Worm (Caenorhabditis elegans): ENCODE results near the gene nhr-134.

nhr-134 gene

DNA sequence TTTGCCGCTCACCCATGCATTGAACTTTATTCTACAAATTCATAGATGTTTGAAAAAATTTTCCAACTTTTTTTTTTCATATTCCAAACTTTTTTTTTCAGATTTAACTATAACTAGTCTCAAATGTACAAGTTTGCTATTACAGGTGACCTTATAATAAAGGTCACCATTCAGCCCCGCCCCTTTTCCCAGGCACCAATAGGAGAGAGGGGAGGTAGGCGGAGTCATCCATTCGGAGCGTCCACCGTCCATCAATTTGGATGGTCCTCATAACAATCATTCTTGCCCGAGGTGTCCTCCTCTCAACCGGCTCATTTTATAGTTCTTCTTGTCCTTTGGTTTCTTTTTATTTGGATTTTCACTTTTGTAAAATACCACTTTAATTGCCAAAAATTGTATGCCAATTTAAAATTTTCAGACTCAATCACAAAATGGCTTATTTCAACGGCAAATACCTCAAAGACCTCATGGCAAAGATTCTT lies 43.1 kb upstream of the nhr-134 start, which contains the start of gene Y5H2B.3:
Gene Y5H2B.3 (plus strand): TSS at position 432 of the 482 bp plus-strand sequence.
- TF ChIP-seq daf-8 (GFP tag; IDR thresholded peaks at IDR 0.05) (no peak), vab-7 (GFP tag; IDR thresholded peaks at IDR 0.05) (no peak), set-16 (GFP tag; IDR thresholded peaks at IDR 0.05) (no peak), ctbp-1 (GFP tag; IDR thresholded peaks at IDR 0.05) (no peak), unc-62 (GFP tag; optimal IDR thresholded peaks at IDR 0.05 in 1 of 2) (no peak), unc-62 (tag; optimal IDR thresholded peaks at IDR 0.05) (no peak), nhr-11 (tag; optimal IDR thresholded peaks at IDR 0.05) (no peak), unc-130 (GFP tag; optimal IDR thresholded peaks at IDR 0.05) (no peak), dpl-1 (GFP tag; optimal IDR thresholded peaks at IDR 0.05) (no peak), zag-1 (tag; optimal IDR thresholded peaks at IDR 0.05) (no peak), egl-27 (tag; optimal IDR thresholded peaks at IDR 0.05) (no peak), hif-1 (tag; optimal IDR thresholded peaks at IDR 0.05) (no peak), tra-1 (GFP tag; IDR thresholded peaks at IDR 0.05) (no peak), nhr-76 (tag; optimal IDR thresholded peaks at IDR 0.05) (no peak), ztf-11 (tag; optimal IDR thresholded peaks at IDR 0.05) (no peak)

DNA sequence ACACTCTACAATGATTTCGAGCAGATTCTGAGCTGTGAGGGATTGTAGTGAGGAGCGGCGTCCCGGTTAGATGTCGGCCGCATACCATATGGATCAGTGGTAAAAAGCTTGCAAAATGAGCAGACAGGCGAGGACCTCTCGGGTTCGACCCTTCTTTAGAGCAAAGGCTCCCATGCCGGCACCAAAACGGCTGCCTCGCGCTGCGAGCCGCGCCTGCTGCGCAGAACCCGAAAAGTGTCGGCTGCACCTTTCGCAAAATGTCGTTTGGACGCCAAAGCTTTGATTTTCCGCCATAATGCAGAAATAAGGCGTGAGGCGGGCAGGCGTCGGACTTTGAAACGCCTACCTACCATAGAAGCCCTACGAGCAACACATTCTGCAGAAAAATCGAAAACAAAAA lies 40.6 kb upstream of the nhr-134 start:
- TF ChIP-seq set-16 (GFP tag; IDR thresholded peaks at IDR 0.05) (peak; percentile 91), skn-1 (tag; optimal IDR thresholded peaks at IDR 0.05) (no peak), F10B5.3 (tag; optimal IDR thresholded peaks at IDR 0.05) (no peak), Y48G9A.11 (GFP tag; IDR thresholded peaks at IDR 0.05) (peak; percentile 71; the same call in 1 of the 2 replicates), D1046.2 (GFP tag; IDR thresholded peaks at IDR 0.05) (0 out of 2 replicates have a peak, but pooled peaks have one; percentile 41), fkh-10 (GFP tag; optimal IDR thresholded peaks at IDR 0.05) (no peak), egl-43 (GFP tag; IDR thresholded peaks at IDR 0.05) (peak; percentile 70)

DNA sequence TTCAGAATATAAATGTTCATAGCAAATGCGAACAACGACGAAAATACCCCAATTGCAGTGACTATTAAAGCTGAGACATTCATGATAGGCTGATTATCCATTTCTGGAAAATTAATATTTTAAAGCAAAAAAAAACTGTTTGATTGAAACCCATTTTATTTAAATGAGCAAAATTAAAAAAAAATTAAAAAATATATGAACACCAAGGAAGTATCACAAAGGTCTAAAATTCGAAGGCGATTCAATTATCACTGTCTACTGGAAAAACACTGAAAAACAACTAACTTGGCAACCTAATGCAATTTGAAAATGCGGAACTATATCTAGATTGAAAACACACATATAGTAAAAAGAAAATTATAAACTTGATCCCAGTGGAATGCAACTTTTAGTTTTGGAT lies 39.9 kb upstream of the nhr-134 start, which contains the start of gene srbc-42:
Gene srbc-42 (minus strand): TSS at position 101 of the 400 bp plus-strand sequence.
- TF ChIP-seq gei-8 (GFP tag; optimal IDR thresholded peaks at IDR 0.05) (no peak), F10B5.3 (tag; optimal IDR thresholded peaks at IDR 0.05) (no peak), arid-1 (GFP tag; conservative IDR thresholded peaks at IDR 0.05) (no peak), nhr-102 (tag; optimal IDR thresholded peaks at IDR 0.05) (no peak), hlh-30 (tag; optimal IDR thresholded peaks at IDR 0.05; ENCODE audit: insufficient read depth) (no peak), madf-5 (GFP tag; IDR thresholded peaks at IDR 0.05) (no peak), D1046.2 (GFP tag; IDR thresholded peaks at IDR 0.05) (no peak), ztf-7 (tag; optimal IDR thresholded peaks at IDR 0.05) (no peak), rbr-2 (tag; optimal IDR thresholded peaks at IDR 0.05) (no peak), ceh-32 (tag; optimal IDR thresholded peaks at IDR 0.05; ENCODE audit: poor library complexity) (no peak), tag-97 (GFP tag; IDR thresholded peaks at IDR 0.05) (no peak), lsy-2 (tag; optimal IDR thresholded peaks at IDR 0.05) (no peak), mdt-29 (GFP tag; IDR thresholded peaks at IDR 0.05) (no peak), daf-12 (tag; optimal IDR thresholded peaks at IDR 0.05) (no peak), mxl-3 (GFP tag; optimal IDR thresholded peaks at IDR 0.05) (no peak)

DNA sequence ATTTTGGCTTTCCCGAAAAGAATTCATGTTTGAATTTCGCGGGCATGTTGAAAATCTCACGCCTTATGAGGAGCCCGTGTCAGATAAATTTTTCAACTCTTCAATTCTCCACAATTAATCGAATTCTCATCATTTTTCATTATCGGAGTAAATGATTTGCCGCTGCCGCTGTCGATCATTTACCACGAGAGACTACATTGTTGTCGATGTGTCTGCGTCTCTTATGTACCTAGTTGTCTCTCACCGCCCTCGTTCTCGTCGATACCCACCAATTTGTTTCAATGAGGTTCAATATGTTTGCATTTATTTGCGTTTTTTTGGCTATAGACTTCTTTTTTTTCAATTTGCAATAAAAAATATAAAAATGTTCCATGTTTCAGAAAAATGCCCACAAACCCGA lies 38.9 kb upstream of the nhr-134 start, which contains the start of gene nhr-13:
Gene nhr-13 (plus strand): TSS at position 369 of the 400 bp plus-strand sequence.
- TF ChIP-seq tra-1 (GFP tag; IDR thresholded peaks at IDR 0.05) = no peak
- no peak for TF ChIP-seq dmd-9 (GFP tag; IDR thresholded peaks at IDR 0.05)
- no peak for TF ChIP-seq ceh-82 (tag; optimal IDR thresholded peaks at IDR 0.05)
- TF ChIP-seq saeg-2 (GFP tag; IDR thresholded peaks at IDR 0.05) = no peak
- TF ChIP-seq mxl-2 (GFP tag; conservative IDR thresholded peaks at IDR 0.05) = no peak
- no peak for TF ChIP-seq skn-1 (tag; optimal IDR thresholded peaks at IDR 0.05)
- TF ChIP-seq zip-11 (GFP tag; IDR thresholded peaks at IDR 0.05) = no peak
- TF ChIP-seq jun-1 (tag; optimal IDR thresholded peaks at IDR 0.05) = no peak
- no peak for TF ChIP-seq snpc-4 (tag; optimal IDR thresholded peaks at IDR 0.05)
- TF ChIP-seq hif-1 (tag; optimal IDR thresholded peaks at IDR 0.05) = no peak
- TF ChIP-seq set-16 (GFP tag; IDR thresholded peaks at IDR 0.05) = no peak
- TF ChIP-seq ztf-7 (tag; optimal IDR thresholded peaks at IDR 0.05) = no peak
- TF ChIP-seq nhr-76 (tag; optimal IDR thresholded peaks at IDR 0.05) = no peak
- no peak for TF ChIP-seq nhr-102 (tag; optimal IDR thresholded peaks at IDR 0.05)
- peak; percentile 61 for TF ChIP-seq dmd-6 (GFP tag; IDR thresholded peaks at IDR 0.05)
- no peak for TF ChIP-seq F37D6.2 (tag; optimal IDR thresholded peaks at IDR 0.05)
- TF ChIP-seq snpc-1.2 (GFP tag; IDR thresholded peaks at IDR 0.05) = no peak
- peak; percentile 29 for TF ChIP-seq mes-2 (tag; optimal IDR thresholded peaks at IDR 0.05; ENCODE audit: poor library complexity, severe bottlenecking)
- no peak for TF ChIP-seq aly-2 (tag; optimal IDR thresholded peaks at IDR 0.05)
- no peak for TF ChIP-seq ama-1 (optimal IDR thresholded peaks at IDR 0.05)
- TF ChIP-seq pqm-1 (tag; optimal IDR thresholded peaks at IDR 0.05) = no peak

Data from whole organism, L4 larva.